Worm (Caenorhabditis elegans): Measurements from ENCODE around the gene clec-20.
"Not testable (repeated sequence)": the region's sequence is repeated elsewhere in the genome, so short reads cannot be mapped to it uniquely, and the experiment has no call there.

Gene clec-20

DNA sequence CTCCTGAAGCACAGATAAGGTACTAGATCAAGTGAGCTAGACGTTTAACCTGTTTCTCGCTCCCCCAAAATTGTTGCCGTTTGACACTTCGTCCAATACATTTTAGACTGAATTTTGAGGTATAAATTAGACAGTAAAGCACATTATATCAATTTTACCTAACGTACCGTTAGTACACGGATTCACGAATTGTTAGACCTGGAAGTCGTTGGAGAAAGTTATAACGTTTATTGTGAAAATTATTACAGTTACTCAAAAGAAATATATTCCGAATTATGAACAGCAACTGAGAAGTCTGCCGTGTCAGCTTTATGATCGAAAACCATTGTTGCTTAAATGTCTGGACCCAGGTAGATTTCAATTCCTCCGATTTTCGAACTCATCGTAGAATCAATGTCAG lies 34.2 kb downstream of the clec-20 start:
- no peak for TF ChIP-seq unc-62 (GFP tag; optimal IDR thresholded peaks at IDR 0.05)

DNA sequence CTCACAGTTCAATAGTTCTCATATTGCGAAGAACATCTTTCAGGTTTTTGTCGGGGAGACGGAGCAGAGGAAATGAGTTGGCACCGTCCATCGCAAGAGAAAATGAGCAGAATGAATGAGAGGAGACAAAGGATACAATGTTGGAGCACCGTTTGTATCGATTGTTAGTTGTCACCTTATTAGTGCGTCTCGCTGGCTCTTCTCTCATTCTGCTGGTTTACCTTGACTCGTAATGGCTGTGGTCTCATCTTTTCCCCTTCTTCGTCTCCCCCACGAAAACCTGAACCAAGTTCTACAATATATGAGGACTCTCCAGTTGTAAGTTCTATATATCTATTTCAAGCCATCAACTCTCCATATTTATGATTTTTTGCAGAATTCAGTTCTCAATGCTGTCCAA lies 38.8 kb downstream of the clec-20 start, which contains the start of the genes fbxb-54 and fbxb-50:
TSS of gene fbxb-54 (minus strand) at position 101 of the 400 bp plus-strand sequence.
TSS of gene fbxb-50 (plus strand) at position 227 of the 400 bp plus-strand sequence.
- TF ChIP-seq unc-62 (GFP tag; optimal IDR thresholded peaks at IDR 0.05), result not testable (repeated sequence)

DNA sequence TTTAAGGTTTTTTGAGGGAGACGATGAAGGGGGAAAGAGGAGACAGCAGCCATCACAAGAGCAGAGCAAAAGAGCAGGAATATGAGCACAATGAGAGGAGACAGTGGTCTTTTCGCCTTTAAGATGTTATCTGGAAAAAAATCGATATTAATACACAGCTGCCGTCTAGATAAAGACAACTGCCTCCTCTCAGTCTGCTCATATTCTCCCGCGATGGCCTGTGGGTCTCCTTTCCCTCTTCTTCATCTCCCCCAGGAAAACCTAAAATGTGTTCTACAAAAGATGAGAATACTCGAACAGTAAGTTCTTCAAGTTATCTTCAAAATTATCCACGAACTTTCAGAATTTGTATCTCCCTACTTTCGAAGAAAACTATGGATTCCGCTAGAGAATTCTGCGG lies 44.5 kb downstream of the clec-20 start, which contains the start of the genes fbxb-52 and fbxb-51:
TSS of gene fbxb-52 (minus strand) at position 101 of the 400 bp plus-strand sequence.
TSS of gene fbxb-51 (plus strand) at position 212 of the 400 bp plus-strand sequence.
- TF ChIP-seq unc-62 (GFP tag; optimal IDR thresholded peaks at IDR 0.05), result no peak

DNA sequence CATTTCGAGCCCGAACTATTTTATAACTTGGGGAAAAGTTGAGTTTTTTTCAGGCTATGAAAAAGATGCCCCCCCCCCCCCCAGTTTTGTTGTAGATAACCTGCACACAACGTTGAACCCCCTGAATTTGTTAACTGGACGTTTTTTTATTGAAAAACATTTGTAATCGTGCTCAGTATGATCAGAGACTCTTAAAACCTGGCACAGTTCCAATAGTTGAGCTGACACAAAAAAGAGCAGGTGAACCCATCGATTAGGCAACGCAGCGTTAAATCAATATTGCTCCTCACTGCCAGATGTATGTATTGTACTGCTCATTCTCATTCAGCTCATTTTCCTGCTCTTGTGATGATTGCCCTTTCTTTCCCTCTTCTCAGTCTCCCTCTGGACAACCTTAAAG lies 49.4 kb downstream of the clec-20 start, which contains the start of gene K05F6.12:
TSS of gene K05F6.12 (plus strand) at position 301 of the 400 bp plus-strand sequence.
- no peak for TF ChIP-seq unc-62 (GFP tag; optimal IDR thresholded peaks at IDR 0.05)
